Worm (Caenorhabditis elegans): ENCODE results near the gene nlp-46.

- TF ChIP-seq snpc-4 (GFP tag; optimal IDR thresholded peaks at IDR 0.05) (no peak), snpc-4 (tag; optimal IDR thresholded peaks at IDR 0.05) (no peak), akir-1 (GFP tag; optimal IDR thresholded peaks at IDR 0.05) (no peak), mxl-1 (tag; optimal IDR thresholded peaks at IDR 0.05) (no peak)
These were observed 18.1 kb downstream of the nlp-46 start for ce11 chrV:12488002-12488401.
